Worm (Caenorhabditis elegans) whole organism, midembryonic: ENCODE measurements around the gene C30H6.5.

Experiments used
- cog-1 ChIP-seq: sonication (generic microtip); optimal IDR thresholded peaks from 2 replicates; lab custom pipeline; 2016; ENCODE audit warnings: missing genetic modification characterization, missing compliant biosample characterization
- flt-1 ChIP-seq: fragments of 200-800 bp; sonication (Bioruptor generic); IDR thresholded peaks from 2 replicates; pipeline ENCODE4 v1.3.6; 2022; ENCODE audit warnings: missing genetic modification characterization, missing compliant biosample characterization
- klf-2 ChIP-seq: fragments of 200-800 bp; sonication (Bioruptor generic); conservative IDR thresholded peaks from 2 replicates; pipeline ENCODE4 v1.3.6; 2022; ENCODE audit warnings: missing genetic modification reagents, missing genetic modification characterization, missing compliant biosample characterization
- med-1 ChIP-seq: sonication (generic microtip); optimal IDR thresholded peaks from 2 replicates; lab custom pipeline; 2017; ENCODE audit warnings: missing genetic modification characterization, mild to moderate bottlenecking, missing compliant biosample characterization, antibody characterized with exemption, missing genetic modification reagents; ENCODE audit not compliant: insufficient read depth

DNA sequence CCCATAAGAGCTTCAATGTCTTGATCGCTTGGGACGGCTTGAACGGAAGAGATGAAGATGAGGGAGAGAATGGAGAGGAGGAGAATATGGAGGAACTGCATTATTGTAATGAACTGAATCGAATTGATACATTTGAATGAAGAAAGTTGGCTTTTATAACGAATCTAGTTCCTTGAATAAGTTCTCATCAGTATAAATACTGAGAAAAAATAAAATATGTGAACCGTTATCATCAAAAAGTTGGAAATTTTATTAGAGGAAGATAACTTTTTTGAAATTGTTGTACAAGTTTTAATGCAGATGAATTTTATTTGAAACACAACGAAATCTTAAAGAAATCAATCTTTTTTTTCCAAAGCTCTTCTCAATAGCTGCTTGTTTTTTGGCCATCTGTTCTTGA, 35.5 kb downstream of the C30H6.5 start, which contains the start of gene T02D1.7:
- TF ChIP-seq cog-1 (tag; lab: Kevin White, UChicago) (no peak), med-1 (GFP tag; lab: Kevin White, UChicago) (no peak), klf-2 (GFP tag; lab: Robert Waterston, UW) (no peak), flt-1 (GFP tag; lab: Robert Waterston, UW) (no peak)
